Fruit fly (Drosophila melanogaster) whole organism, prepupa: ENCODE measurements around the gene CG43312.

ENCODE experiments used
- CG11294 ChIP-seq: fragments of 200-800 bp; sonication (Bioruptor generic); IDR thresholded peaks from 2 replicates; pipeline ENCODE4 v1.3.6; 2022; ENCODE audit warnings: missing biosample characterization, missing genetic modification characterization
- CG11902 ChIP-seq: fragments of 200-800 bp; sonication (Bioruptor generic); optimal IDR thresholded peaks from 3 replicates; lab custom pipeline; 2016; ENCODE audit warnings: missing biosample characterization, missing genetic modification characterization
- CG15336 ChIP-seq: fragments of 200-800 bp; sonication (Bioruptor generic); IDR thresholded peaks from 2 replicates; pipeline ENCODE4 v1.3.6; 2022; ENCODE audit warnings: missing biosample characterization, missing genetic modification characterization
- CG31627 ChIP-seq: fragments of 200-800 bp; sonication (Bioruptor generic); optimal IDR thresholded peaks from 3 replicates; lab custom pipeline; 2016; ENCODE audit warnings: missing biosample characterization, missing genetic modification characterization
- CG4318 ChIP-seq: fragments of 200-800 bp; sonication (Bioruptor generic); optimal IDR thresholded peaks from 3 replicates; lab custom pipeline; 2017; ENCODE audit warnings: missing biosample characterization, mild to moderate bottlenecking, missing genetic modification characterization
- CG8632 ChIP-seq: fragments of 200-800 bp; sonication (Bioruptor generic); optimal IDR thresholded peaks from 3 replicates; lab custom pipeline; 2016; ENCODE audit warnings: missing biosample characterization, missing genetic modification characterization
- Gug ChIP-seq: fragments of 200-800 bp; sonication (Bioruptor generic); IDR thresholded peaks from 2 replicates; pipeline ENCODE4 v1.3.6; 2022; ENCODE audit warnings: missing biosample characterization, missing genetic modification characterization
- Hr39 ChIP-seq: fragments of 200-800 bp; sonication (Bioruptor generic); optimal IDR thresholded peaks from 2 replicates; lab custom pipeline; 2016; ENCODE audit warnings: missing biosample characterization, missing genetic modification characterization
- Hr4 ChIP-seq: fragments of 200-800 bp; sonication (Bioruptor generic); optimal IDR thresholded peaks from 3 replicates; lab custom pipeline; 2016; ENCODE audit warnings: missing biosample characterization, missing genetic modification characterization
- Met ChIP-seq: fragments of 200-800 bp; sonication (Bioruptor generic); optimal IDR thresholded peaks from 3 replicates; lab custom pipeline; 2016; ENCODE audit warnings: missing biosample characterization, missing genetic modification characterization
- OdsH ChIP-seq: fragments of 200-800 bp; sonication (Bioruptor generic); optimal IDR thresholded peaks from 3 replicates; lab custom pipeline; 2016; ENCODE audit warnings: missing biosample characterization, missing genetic modification characterization
- achi ChIP-seq: fragments of 200-800 bp; sonication (Bioruptor generic); optimal IDR thresholded peaks from 3 replicates; lab custom pipeline; 2016; ENCODE audit warnings: missing biosample characterization, missing genetic modification characterization
- dac ChIP-seq: fragments of 200-800 bp; sonication (Bioruptor generic); optimal IDR thresholded peaks from 2 replicates; lab custom pipeline; 2017; ENCODE audit warnings: missing biosample characterization, mild to moderate bottlenecking, missing genetic modification characterization
- esn ChIP-seq: fragments of 200-800 bp; sonication (Bioruptor generic); optimal IDR thresholded peaks from 2 replicates; lab custom pipeline; 2016; ENCODE audit warnings: missing biosample characterization, mild to moderate bottlenecking, missing genetic modification characterization, moderate library complexity
- fd85E ChIP-seq: fragments of 200-800 bp; sonication (Bioruptor generic); optimal IDR thresholded peaks from 3 replicates; lab custom pipeline; 2016; ENCODE audit warnings: missing biosample characterization, missing genetic modification characterization
- fkh ChIP-seq: fragments of 200-800 bp; sonication (Bioruptor generic); optimal IDR thresholded peaks from 3 replicates; lab custom pipeline; 2017; ENCODE audit warnings: missing biosample characterization, mild to moderate bottlenecking, missing genetic modification characterization, moderate library complexity

Gene CG43312

dm6 chr3L:22520017-22520416, 18.6 kb downstream of the CG43312 start:
- TF ChIP-seq Met, result no peak
- TF ChIP-seq Gug (GFP tag; lab: Robert Waterston, UW), result no peak
- no peak for TF ChIP-seq Hr4
- TF ChIP-seq CG8632 (GFP tag; lab: Kevin White, UChicago), result no peak
- no peak for TF ChIP-seq Hr39 (GFP tag; lab: Kevin White, UChicago)
- TF ChIP-seq CG4318 (GFP tag; lab: Kevin White, UChicago), result no peak
- no peak for TF ChIP-seq dac (GFP tag; lab: Kevin White, UChicago)
- TF ChIP-seq fkh (GFP tag; lab: Kevin White, UChicago), result peak; percentile 46
- TF ChIP-seq, all 60 proteins: peak for 1

DNA sequence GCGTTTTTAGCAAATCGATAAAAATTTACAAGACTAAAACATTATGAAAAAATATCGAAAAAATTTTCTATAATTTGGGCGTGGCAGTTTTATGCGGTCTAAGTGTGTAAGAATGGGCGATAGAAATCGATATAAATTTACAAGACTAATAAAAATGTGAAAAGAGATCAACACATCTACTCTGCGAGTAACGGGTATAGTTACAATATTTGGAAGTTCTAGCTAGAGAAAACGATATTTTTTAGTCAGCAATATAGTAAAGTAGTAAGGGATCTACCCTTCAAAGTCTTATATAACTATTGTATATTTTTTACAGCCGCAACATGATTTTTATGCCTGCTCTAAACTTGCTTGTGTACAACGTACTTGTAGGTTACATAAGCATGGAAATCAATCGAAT, 46.7 kb downstream of the CG43312 start, which contains the start of gene CG11404:
TSS of gene CG11404 (plus strand) at position 301 of the 400 bp plus-strand sequence.
- TF ChIP-seq esn (GFP tag; lab: Kevin White, UChicago) (no peak), achi (GFP tag; lab: Kevin White, UChicago) (no peak), CG11902 (GFP tag; lab: Kevin White, UChicago) (no peak), fd85E (GFP tag; lab: Kevin White, UChicago) (no peak), OdsH (GFP tag; lab: Kevin White, UChicago) (no peak)

- TF ChIP-seq CG15336 (GFP tag; lab: Robert Waterston, UW) (no peak), CG11294 (GFP tag; lab: Robert Waterston, UW) (no peak), CG31627 (no peak)
- TF ChIP-seq, all 60 proteins: peak for 0
These were observed 48.5 kb downstream of the CG43312 start, which contains the start of gene Trxr2 for dm6 chr3L:22549926-22550325. Gene Trxr2, plus strand, starts transcription at chr3L:22550226.
